Fruit fly (Drosophila melanogaster) whole organism, prepupa: Measurements from ENCODE around the gene Phae2.

ENCODE experiments used
- Blimp-1 ChIP-seq: fragments of 200-800 bp; sonication (Bioruptor generic); optimal IDR thresholded peaks from 3 replicates; lab custom pipeline; 2017; ENCODE audit warnings: missing biosample characterization, missing genetic modification characterization, mild to moderate bottlenecking, moderate library complexity, missing genetic modification reagents
- CG3032 ChIP-seq: fragments of 200-800 bp; optimal IDR thresholded peaks from 2 replicates; lab custom pipeline; 2019; ENCODE audit warnings: missing biosample characterization, mild to moderate bottlenecking, missing genetic modification characterization, moderate library complexity
- CG6808 ChIP-seq: fragments of 200-800 bp; sonication (Bioruptor generic); optimal IDR thresholded peaks from 3 replicates; lab custom pipeline; 2017; ENCODE audit warnings: missing biosample characterization, missing genetic modification characterization, mild to moderate bottlenecking, moderate library complexity, missing genetic modification reagents
- Eip93F ChIP-seq: fragments of 200-800 bp; sonication (Bioruptor generic); optimal IDR thresholded peaks from 2 replicates; lab custom pipeline; 2016; ENCODE audit warnings: missing biosample characterization, mild to moderate bottlenecking, missing genetic modification characterization

dm6 chr2L:12066617-12067251 is 44.2 kb upstream of the Phae2 start, which contains the start of gene firl:
- TF ChIP-seq Eip93F (no peak), CG6808 (GFP tag; lab: Kevin White, UChicago) (peak; percentile 88), Blimp-1 (GFP tag; lab: Kevin White, UChicago) (peak; percentile 79), CG3032 (no peak)
